Worm (Caenorhabditis elegans): ENCODE results near the gene srlf-16.

ce11 chrV:8114542-8114941 is 10.0 kb downstream of the srlf-16 start:
- no peak for TF ChIP-seq elt-1 (tag; optimal IDR thresholded peaks at IDR 0.05)
- no peak for TF ChIP-seq aly-2 (tag; optimal IDR thresholded peaks at IDR 0.05)
- TF ChIP-seq nhr-23 (tag; optimal IDR thresholded peaks at IDR 0.05), result no peak
- TF ChIP-seq peb-1 (tag; optimal IDR thresholded peaks at IDR 0.05), result no peak
